Worm (Caenorhabditis elegans): ENCODE measurements around the gene glb-30.

DNA sequence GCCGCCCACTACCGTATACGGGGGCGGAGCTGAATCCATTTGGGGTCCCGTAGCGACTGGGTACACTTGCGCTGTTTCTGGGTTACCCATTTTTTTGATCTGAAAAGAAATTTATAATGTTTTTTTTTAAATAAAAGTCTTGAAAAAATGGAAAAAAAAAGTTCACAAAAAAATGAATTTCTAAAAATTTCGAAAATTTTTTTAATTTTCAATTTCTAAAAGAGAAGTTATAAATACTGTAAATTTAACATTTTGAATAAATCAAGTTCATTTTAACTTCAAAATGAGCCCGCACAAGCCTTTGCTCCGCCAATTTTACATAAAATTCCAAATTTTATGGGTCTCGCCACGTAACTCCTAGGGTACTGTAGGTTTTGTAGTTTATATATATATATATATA lies 8.7 kb downstream of the glb-30 start, which contains the start of gene Y22D7AL.15:
- no peak for TF ChIP-seq him-1 (tag; optimal IDR thresholded peaks at IDR 0.05)
- TF ChIP-seq dao-5 (tag; optimal IDR thresholded peaks at IDR 0.05): no peak
- no peak for TF ChIP-seq W03F9.2 (tag; optimal IDR thresholded peaks at IDR 0.05)

Data from whole organism, L4/young adult.